Worm (Caenorhabditis elegans) whole organism, dauer: Measurements from ENCODE around the gene pigb-1.

Experiments used
- unc-62 ChIP-seq: sonication (generic microtip); optimal IDR thresholded peaks from 2 replicates; lab custom pipeline; 2017; ENCODE audit warnings: missing biosample characterization, missing genetic modification reagents, missing genetic modification characterization

Gene pigb-1

DNA sequence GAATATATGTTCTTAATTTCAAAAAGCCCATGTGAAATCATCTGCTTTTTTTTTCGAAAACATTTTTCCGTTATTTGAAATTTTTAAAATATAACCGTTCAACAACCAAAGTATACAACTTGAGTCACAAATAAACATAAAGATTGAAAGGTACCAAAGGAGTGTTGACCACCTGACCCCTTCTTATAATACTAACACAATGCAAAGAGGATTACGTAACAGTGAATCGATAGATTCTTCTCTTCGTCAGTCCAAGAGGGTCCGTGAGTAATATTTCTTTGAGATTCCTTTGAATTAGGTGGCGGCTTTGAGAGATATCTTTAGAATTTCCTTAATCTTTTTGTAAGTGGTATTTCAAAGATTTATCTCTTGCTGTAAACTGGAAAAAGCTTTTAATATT, 23.3 kb upstream of the pigb-1 start:
- no peak for TF ChIP-seq unc-62

- no peak for TF ChIP-seq unc-62
Measured at ce11 chrII:5014399-5014798, 21.5 kb upstream of the pigb-1 start, which contains the start of gene F59A6.2. Gene F59A6.2, plus strand, starts transcription at chrII:5014699.

DNA sequence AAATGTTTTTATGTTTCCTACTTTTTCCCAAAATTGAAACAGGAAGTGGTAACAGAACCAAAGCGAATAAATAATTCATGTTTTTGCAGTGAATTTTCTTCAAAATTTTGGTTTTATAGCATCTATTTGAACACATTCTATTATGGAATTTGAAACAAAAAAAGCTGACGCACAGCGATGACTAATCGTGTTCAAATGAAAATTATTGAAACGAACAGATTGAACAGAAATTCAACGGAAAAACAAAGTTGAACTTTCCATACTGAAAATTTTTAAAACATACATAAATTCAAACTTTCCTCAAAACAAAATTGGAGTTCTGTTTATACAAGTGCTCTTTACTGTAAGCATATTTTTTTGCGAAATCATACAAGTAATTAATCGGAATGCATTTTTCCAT, 19.1 kb upstream of the pigb-1 start, which contains the start of gene F59A6.12:
Gene F59A6.12, minus strand, starts transcription at position 101 of the 400 bp plus-strand sequence.
- TF ChIP-seq unc-62 = no peak

- TF ChIP-seq unc-62 = no peak
Measured at ce11 chrII:5008033-5008432, 15.2 kb upstream of the pigb-1 start, which contains the start of gene F59A6.3. Gene F59A6.3, plus strand, starts transcription at chrII:5008333.

DNA sequence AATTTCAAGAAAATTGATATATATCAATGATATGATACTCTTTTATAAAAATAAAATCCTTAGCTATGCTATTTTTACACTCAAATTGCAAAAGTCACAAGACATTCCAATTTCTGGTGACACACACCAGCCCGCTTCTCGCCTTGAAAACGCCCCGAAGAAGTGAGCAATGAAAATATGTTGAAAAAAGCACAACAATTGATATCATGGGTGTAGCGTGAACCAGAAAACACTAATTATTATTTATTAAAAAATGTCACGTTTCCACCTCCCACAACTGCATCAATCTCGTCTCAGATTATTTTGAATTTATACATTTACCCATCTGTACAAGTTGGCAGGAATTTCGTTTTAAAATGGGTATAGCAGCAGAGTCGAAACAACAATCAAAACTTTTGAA, 11.9 kb upstream of the pigb-1 start, which contains the start of gene F59A6.4:
Gene F59A6.4, plus strand, starts transcription at position 301 of the 400 bp plus-strand sequence.
- TF ChIP-seq unc-62 = no peak

DNA sequence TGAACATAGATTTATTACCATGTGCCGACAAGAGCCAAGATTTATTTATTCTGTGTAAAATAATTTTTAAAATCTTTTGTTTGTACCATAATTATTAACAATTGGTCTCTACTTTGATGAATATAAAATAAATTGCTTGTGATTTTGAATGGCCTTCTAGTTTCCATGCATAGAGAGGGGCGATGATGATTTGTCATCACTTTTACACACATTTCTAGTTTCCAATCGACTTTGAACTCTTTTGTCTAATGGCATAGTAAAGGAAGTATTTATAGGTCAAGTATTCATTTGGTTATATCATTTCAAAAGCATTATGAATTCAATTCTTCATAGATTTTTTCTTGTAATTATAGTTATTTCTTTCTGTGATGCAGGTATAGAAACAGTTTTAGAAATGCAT, 10.8 kb upstream of the pigb-1 start, which contains the start of gene F59A6.10:
Gene F59A6.10, plus strand, starts transcription at position 301 of the 400 bp plus-strand sequence.
- no peak for TF ChIP-seq unc-62

DNA sequence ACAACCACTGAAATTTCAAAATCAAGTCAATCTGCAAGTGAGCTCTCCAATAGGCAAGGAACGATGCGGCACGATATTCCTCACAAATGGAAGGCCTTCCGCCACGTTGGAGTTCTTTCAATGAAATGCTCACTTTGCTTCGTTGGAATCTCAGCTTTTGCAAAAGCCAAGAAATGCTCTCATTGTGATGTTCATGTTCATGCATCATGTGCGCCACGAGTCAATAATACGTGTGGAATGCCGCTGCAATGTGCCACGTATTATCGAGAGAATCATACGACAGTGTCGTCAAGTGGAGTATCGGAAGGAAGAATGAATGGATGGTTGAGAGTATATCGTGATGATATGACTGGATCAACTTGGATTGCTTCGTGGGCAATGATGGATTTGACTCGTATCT, 9.0 kb upstream of the pigb-1 start:
- no peak for TF ChIP-seq unc-62

- no peak for TF ChIP-seq unc-62
Measured at ce11 chrII:4999122-4999521, 6.2 kb upstream of the pigb-1 start, which contains the start of gene citk-2. Gene citk-2, plus strand, starts transcription at chrII:4999520.

DNA sequence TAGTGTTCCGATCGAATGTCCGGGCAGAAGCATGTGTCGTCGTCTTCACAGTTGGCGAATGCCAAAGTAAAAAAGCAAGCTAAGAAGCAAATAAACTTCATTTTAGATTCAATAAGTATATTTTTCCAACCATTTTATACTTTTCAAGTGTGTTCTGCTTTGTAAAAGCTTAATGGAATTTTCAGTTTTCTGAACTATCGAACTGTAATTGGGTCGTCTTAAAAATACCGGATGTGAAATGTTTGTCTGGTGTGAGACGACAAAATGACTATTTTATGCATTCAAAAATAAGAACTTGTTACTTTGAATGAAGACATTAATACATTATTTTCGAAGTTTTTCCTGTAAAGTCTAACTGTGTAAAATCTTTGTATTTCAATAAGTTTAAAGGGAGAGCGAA, 5.8 kb upstream of the pigb-1 start, which contains the start of gene F59A6.11:
Gene F59A6.11, minus strand, starts transcription at position 101 of the 400 bp plus-strand sequence.
- no peak for TF ChIP-seq unc-62

ce11 chrII:4994939-4995338, 2.1 kb upstream of the pigb-1 start, which contains the start of gene rnh-1.0:
Gene rnh-1.0, plus strand, starts transcription at chrII:4995327.
- TF ChIP-seq unc-62 = no peak

DNA sequence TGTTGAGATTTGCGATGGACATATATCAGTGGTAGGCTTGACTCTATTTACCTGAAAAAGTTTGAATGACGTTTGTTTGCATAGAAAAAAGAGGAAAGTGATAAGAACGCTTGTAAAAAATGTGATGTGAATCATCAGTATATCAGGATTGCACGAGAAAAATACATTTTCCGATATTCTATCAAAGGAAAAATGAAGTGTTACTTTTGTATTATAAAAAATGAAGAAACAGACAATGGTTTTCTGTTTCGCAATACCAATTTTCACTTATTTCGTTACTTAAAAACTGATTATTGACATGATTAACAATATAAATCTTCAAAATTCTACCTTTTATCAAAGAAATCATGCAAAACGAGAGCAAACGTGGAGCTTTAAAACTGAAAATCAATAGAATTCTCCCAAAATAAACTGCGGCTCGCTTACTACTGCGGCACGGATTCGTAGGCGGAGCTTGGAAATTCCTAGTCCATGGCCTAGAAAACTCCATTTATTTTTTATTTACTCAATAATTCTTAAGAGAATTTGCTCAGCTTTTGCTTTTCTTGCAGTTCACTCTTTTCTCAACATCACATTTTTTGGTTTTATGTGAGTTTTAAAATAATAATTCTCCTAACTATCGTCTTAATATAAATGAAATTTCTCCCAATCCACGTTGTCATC, 784 bp upstream of the pigb-1 start, which contains the start of the genes eif-1 and vps-24:
Gene eif-1, minus strand, starts transcription at position 51 of the 663 bp plus-strand sequence.
Gene vps-24, plus strand, starts transcription at position 469 of the 663 bp plus-strand sequence.
- no peak for TF ChIP-seq unc-62

- no peak for TF ChIP-seq unc-62
Measured at ce11 chrII:4989802-4990201, 3.1 kb downstream of the pigb-1 start, which contains the start of gene T27F7.12. Gene T27F7.12, plus strand, starts transcription at chrII:4990102.

- no peak for TF ChIP-seq unc-62
Measured at ce11 chrII:4987257-4987656, 5.6 kb downstream of the pigb-1 start.

DNA sequence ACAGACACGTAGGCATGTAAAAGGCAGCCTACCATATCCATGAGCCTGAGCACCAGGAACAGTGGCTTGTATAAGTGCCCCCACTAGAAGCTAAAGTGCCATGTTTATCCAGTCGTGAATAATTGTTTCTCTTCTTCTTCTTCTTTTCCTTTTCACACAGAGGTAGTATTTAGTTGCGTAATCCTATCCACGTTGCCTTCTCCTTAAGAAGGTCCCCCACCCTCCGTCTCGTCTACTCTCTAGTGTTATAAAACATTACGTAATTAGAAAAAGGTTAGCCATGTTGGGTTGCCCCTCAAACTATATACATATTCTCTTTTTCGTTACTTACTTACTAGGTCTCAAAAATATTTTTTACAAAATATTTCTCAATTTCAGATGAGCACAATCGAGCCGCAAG, 6.2 kb downstream of the pigb-1 start:
- TF ChIP-seq unc-62 = no peak

DNA sequence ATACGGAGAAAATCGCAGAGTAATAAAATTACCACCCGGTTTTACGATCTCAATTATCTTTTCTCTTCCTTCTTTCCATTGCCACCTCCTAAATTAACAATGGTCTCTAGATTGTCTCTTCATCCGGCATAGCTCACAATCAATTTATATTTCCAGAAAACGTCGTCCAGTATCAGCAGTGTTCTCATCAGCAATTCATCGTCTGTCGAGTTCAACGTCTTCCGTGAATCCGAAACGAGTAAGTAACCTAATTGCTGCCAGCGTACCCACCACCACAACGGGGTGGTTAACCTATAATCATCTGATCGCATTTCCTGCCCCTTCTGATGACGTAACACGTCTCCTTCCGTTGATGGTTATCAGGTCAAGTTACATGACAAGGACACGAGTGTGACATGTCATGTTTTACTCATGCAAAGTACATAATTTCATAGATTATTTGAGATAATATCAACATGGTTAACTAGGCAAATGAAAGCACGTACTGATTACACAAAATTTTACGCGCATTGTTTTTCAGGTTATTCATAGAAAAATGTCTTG, 6.8 kb downstream of the pigb-1 start:
- no peak for TF ChIP-seq unc-62

DNA sequence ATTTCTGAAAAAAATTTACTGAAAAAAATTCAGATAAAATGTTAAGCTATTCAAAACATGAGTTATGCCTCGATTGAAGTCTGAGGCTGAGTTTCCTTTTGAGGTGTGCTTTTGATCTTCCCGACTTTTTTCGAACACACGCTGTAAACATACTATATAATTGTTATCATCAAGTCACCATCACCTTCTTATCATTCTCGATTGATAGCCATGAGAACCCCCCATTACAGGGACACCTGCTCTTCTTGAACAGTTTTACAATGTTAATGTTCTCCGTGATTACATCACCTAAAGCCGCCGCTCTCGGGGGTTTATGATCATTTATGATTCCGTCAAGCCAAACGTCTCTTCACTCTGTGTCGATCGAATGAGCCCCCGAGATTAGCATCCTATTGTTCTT, 8.7 kb downstream of the pigb-1 start:
- no peak for TF ChIP-seq unc-62

DNA sequence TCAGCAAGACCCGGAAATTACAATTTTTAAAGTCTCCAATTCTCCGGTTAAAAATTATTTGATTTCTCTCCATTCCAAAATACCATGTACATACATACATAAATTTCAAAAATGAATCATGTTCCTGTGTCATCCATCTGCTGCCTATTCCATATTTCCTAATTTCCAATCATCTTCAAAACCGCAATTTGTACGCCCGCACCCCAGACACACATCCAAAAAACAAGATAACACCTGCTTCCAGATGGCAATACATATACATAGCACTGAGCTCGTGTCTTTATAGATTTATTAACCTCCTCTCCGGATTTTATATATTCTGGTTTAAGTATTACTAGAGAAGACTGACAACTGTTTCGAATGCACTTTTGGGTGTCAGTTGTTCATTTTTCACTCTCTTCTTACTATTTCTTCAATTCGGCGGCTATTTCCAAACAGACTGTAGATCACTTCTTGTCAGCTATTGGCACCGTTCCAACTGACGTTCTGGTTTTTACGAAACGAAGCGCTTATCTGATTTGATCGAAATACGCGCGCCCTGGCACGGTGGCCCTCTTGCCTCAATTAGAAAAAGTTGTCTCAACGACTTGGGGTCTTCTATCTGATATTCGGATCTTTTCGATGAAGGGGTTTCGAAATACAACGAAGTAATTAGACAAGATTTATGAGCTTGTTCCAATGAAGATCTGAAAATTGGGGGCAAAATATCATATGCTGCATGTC, 11.0 kb downstream of the pigb-1 start:
- TF ChIP-seq unc-62 = no peak
